Worm (Caenorhabditis elegans): Measurements from ENCODE around the gene nbet-1.

ce11 chrIV:5216349-5216748, 7.0 kb downstream of the nbet-1 start:
- TF ChIP-seq mls-2 (tag; optimal IDR thresholded peaks at IDR 0.05) (no peak), blmp-1 (tag; optimal IDR thresholded peaks at IDR 0.05) (no peak), nhr-12 (tag; optimal IDR thresholded peaks at IDR 0.05) (no peak), unc-39 (tag; optimal IDR thresholded peaks at IDR 0.05) (no peak), sem-2 (GFP tag; optimal IDR thresholded peaks at IDR 0.05) (no peak), nhr-76 (tag; optimal IDR thresholded peaks at IDR 0.05) (no peak), lin-13 (tag; optimal IDR thresholded peaks at IDR 0.05) (no peak), pha-4 (tag; optimal IDR thresholded peaks at IDR 0.05) (no peak), ces-1 (GFP tag; optimal IDR thresholded peaks at IDR 0.05) (no peak), unc-62 (GFP tag; optimal IDR thresholded peaks at IDR 0.05) (no peak), sptf-1 (tag; optimal IDR thresholded peaks at IDR 0.05) (no peak), nhr-237 (tag; optimal IDR thresholded peaks at IDR 0.05) (no peak)
